Fruit fly (Drosophila melanogaster) whole organism, embryonic: ENCODE measurements around the gene CG14327.

ENCODE experiments used
- Aef1 ChIP-seq: fragments of 200-800 bp; sonication (Bioruptor generic); IDR thresholded peaks from 3 replicates; pipeline ENCODE4 v1.3.6; 2022; ENCODE audit warnings: missing biosample characterization, missing genetic modification characterization
- Asciz ChIP-seq: fragments of 200-800 bp; sonication (Bioruptor generic); optimal IDR thresholded peaks from 2 replicates; lab custom pipeline; 2017; ENCODE audit warnings: missing biosample characterization, mild to moderate bottlenecking, missing genetic modification characterization, missing genetic modification reagents
- Atf3 ChIP-seq: fragments of 200-800 bp; sonication (Bioruptor generic); optimal IDR thresholded peaks from 3 replicates; lab custom pipeline; 2016; ENCODE audit warnings: missing biosample characterization, missing genetic modification characterization
- B-H2 ChIP-seq: fragments of 200-800 bp; sonication (Bioruptor generic); optimal IDR thresholded peaks from 2 replicates; lab custom pipeline; 2018; ENCODE audit warnings: missing biosample characterization, mild to moderate bottlenecking, missing genetic modification characterization
- CG10979 ChIP-seq: fragments of 200-800 bp; sonication (Bioruptor generic); optimal IDR thresholded peaks from 2 replicates; lab custom pipeline; 2018; ENCODE audit warnings: missing biosample characterization, mild to moderate bottlenecking, missing genetic modification characterization, moderate library complexity
- CG11456 ChIP-seq: fragments of 200-800 bp; sonication (Bioruptor generic); IDR thresholded peaks from 3 replicates; pipeline ENCODE4 v1.3.6; 2022; ENCODE audit warnings: missing biosample characterization, missing genetic modification characterization
- CG11695 ChIP-seq: fragments of 200-800 bp; sonication (Bioruptor generic); IDR thresholded peaks from 3 replicates; pipeline ENCODE4 v1.3.6; 2022; ENCODE audit warnings: missing biosample characterization, missing genetic modification characterization
- CG11696 ChIP-seq: fragments of 200-800 bp; sonication (Bioruptor generic); IDR thresholded peaks from 2 replicates; pipeline ENCODE4 v1.3.6; 2022; ENCODE audit warnings: missing biosample characterization, missing genetic modification characterization
- CG12155 ChIP-seq: fragments of 200-800 bp; sonication (Bioruptor generic); optimal IDR thresholded peaks from 3 replicates; lab custom pipeline; 2016; ENCODE audit warnings: missing biosample characterization, missing genetic modification characterization
- CG14014 ChIP-seq: fragments of 200-800 bp; sonication (Bioruptor generic); IDR thresholded peaks from 2 replicates; pipeline ENCODE4 v1.3.6; 2022; ENCODE audit warnings: missing biosample characterization, missing genetic modification characterization
- CG14710 ChIP-seq: fragments of 200-800 bp; sonication (Bioruptor generic); optimal IDR thresholded peaks from 3 replicates; lab custom pipeline; 2019; ENCODE audit warnings: missing biosample characterization, mild to moderate bottlenecking, missing genetic modification characterization, moderate library complexity
- CG15011 ChIP-seq: fragments of 200-800 bp; sonication (Bioruptor generic); optimal IDR thresholded peaks from 3 replicates; lab custom pipeline; 2018; ENCODE audit warnings: missing biosample characterization, mild to moderate bottlenecking, missing genetic modification characterization
- CG1602 ChIP-seq: fragments of 200-800 bp; sonication (Bioruptor generic); optimal IDR thresholded peaks from 3 replicates; lab custom pipeline; 2016; ENCODE audit warnings: missing biosample characterization, missing genetic modification characterization
- CG1603 ChIP-seq: fragments of 200-800 bp; sonication (Bioruptor generic); optimal IDR thresholded peaks from 2 replicates; lab custom pipeline; 2019; ENCODE audit warnings: missing biosample characterization, mild to moderate bottlenecking, missing genetic modification characterization, moderate library complexity
- CG16863 ChIP-seq: fragments of 200-800 bp; sonication (Bioruptor generic); optimal IDR thresholded peaks from 3 replicates; lab custom pipeline; 2016; ENCODE audit warnings: missing biosample characterization, missing genetic modification characterization
- CG17568 ChIP-seq: fragments of 200-800 bp; sonication (Bioruptor generic); optimal IDR thresholded peaks from 2 replicates; lab custom pipeline; 2018; ENCODE audit warnings: missing biosample characterization, mild to moderate bottlenecking, missing genetic modification characterization, moderate library complexity
- CG3163 ChIP-seq: fragments of 200-800 bp; sonication (Bioruptor generic); optimal IDR thresholded peaks from 3 replicates; lab custom pipeline; 2016; ENCODE audit warnings: missing biosample characterization, missing genetic modification characterization
- CG4424 ChIP-seq: fragments of 200-800 bp; sonication (Bioruptor generic); optimal IDR thresholded peaks from 3 replicates; lab custom pipeline; 2016; ENCODE audit warnings: missing biosample characterization, missing genetic modification characterization
- CG4730 ChIP-seq: fragments of 200-800 bp; sonication (Bioruptor generic); IDR thresholded peaks from 2 replicates; pipeline ENCODE4 v1.3.6; 2022; ENCODE audit warnings: missing biosample characterization, missing genetic modification characterization
- CG6765 ChIP-seq: fragments of 200-800 bp; sonication (Bioruptor generic); optimal IDR thresholded peaks from 3 replicates; lab custom pipeline; 2017; ENCODE audit warnings: missing biosample characterization, mild to moderate bottlenecking, missing genetic modification characterization
- CG6854 ChIP-seq: fragments of 200-800 bp; sonication (Bioruptor generic); optimal IDR thresholded peaks from 3 replicates; lab custom pipeline; 2017; ENCODE audit warnings: missing biosample characterization, mild to moderate bottlenecking, missing genetic modification characterization
- CG7372 ChIP-seq: fragments of 200-800 bp; sonication (Bioruptor generic); IDR thresholded peaks from 2 replicates; pipeline ENCODE4 v1.3.6; 2022; ENCODE audit warnings: missing biosample characterization, missing genetic modification characterization
- CG8281 ChIP-seq: fragments of 200-800 bp; sonication (Bioruptor generic); optimal IDR thresholded peaks from 2 replicates; lab custom pipeline; 2018; ENCODE audit warnings: missing biosample characterization, mild to moderate bottlenecking, missing genetic modification characterization, moderate library complexity
- CG8478 ChIP-seq: fragments of >200 bp; optimal IDR thresholded peaks from 2 replicates; lab custom pipeline; 2018
- CG9797 ChIP-seq: fragments of 200-800 bp; sonication (Bioruptor generic); optimal IDR thresholded peaks from 3 replicates; lab custom pipeline; 2018; ENCODE audit warnings: missing biosample characterization, mild to moderate bottlenecking, missing genetic modification characterization
- CG9932 ChIP-seq: fragments of 200-800 bp; sonication (Bioruptor generic); IDR thresholded peaks from 2 replicates; pipeline ENCODE4 v1.3.6; 2022; ENCODE audit warnings: missing biosample characterization, missing genetic modification characterization
- D ChIP-seq, 2 experiments: fragments of 200-800 bp in 1 of 2; fragments of >200 bp in 1 of 2; sonication (Bioruptor generic) in 1 of 2; optimal IDR thresholded peaks; 2 replicates in 1 of 2; 3 replicates in 1 of 2; lab custom pipeline; 2017; ENCODE audit warnings: mild to moderate bottlenecking in 1 of 2, missing biosample characterization in 1 of 2, missing genetic modification characterization in 1 of 2, missing genetic modification reagents in 1 of 2
- Drgx ChIP-seq: fragments of 200-800 bp; sonication (Bioruptor generic); IDR thresholded peaks from 2 replicates; pipeline ENCODE4 v1.3.6; 2022; ENCODE audit warnings: missing biosample characterization, missing genetic modification characterization
- Eip74EF ChIP-seq, 2 experiments: fragments of 200-800 bp in 1 of 2; fragments of >200 bp in 1 of 2; sonication (Bioruptor generic) in 1 of 2; optimal IDR thresholded peaks; 2 replicates each; lab custom pipeline; 2017 to 2019; ENCODE audit warnings: missing biosample characterization in 2 of 2, missing genetic modification characterization in 2 of 2, mild to moderate bottlenecking in 1 of 2, moderate library complexity in 1 of 2
- Fer2 ChIP-seq: fragments of 200-800 bp; sonication (Bioruptor generic); optimal IDR thresholded peaks from 2 replicates; lab custom pipeline; 2018; ENCODE audit warnings: missing biosample characterization, mild to moderate bottlenecking, missing genetic modification characterization, moderate library complexity
- Lpt ChIP-seq: fragments of >200 bp; optimal IDR thresholded peaks from 2 replicates; lab custom pipeline; 2018; ENCODE audit warnings: missing biosample characterization, missing genetic modification characterization
- MBD-R2 ChIP-seq: fragments of 200-800 bp; sonication (Bioruptor generic); IDR thresholded peaks from 2 replicates; pipeline ENCODE4 v1.3.6; 2022; ENCODE audit warnings: missing biosample characterization, missing genetic modification characterization
- Xrp1 ChIP-seq: fragments of 200-800 bp; sonication (Bioruptor generic); IDR thresholded peaks from 2 replicates; pipeline ENCODE4 v1.3.6; 2022; ENCODE audit warnings: missing biosample characterization, missing genetic modification characterization
- caup ChIP-seq: fragments of 200-800 bp; sonication (Bioruptor generic); optimal IDR thresholded peaks from 3 replicates; lab custom pipeline; 2017; ENCODE audit warnings: missing biosample characterization, mild to moderate bottlenecking, missing genetic modification characterization, moderate library complexity; ENCODE audit not compliant: severe bottlenecking
- chm ChIP-seq: fragments of 200-800 bp; sonication (Bioruptor generic); IDR thresholded peaks from 2 replicates; pipeline ENCODE4 v1.3.6; 2022; ENCODE audit warnings: missing biosample characterization, missing genetic modification characterization
- cwo ChIP-seq: fragments of 200-800 bp; sonication (Bioruptor generic); optimal IDR thresholded peaks from 3 replicates; lab custom pipeline; 2017; ENCODE audit warnings: missing biosample characterization, missing genetic modification characterization, mild to moderate bottlenecking, moderate library complexity, missing genetic modification reagents
- da ChIP-seq: fragments of 200-800 bp; sonication (Bioruptor generic); optimal IDR thresholded peaks from 2 replicates; lab custom pipeline; 2016; ENCODE audit warnings: missing biosample characterization, missing genetic modification characterization
- dimm ChIP-seq: fragments of 200-800 bp; sonication (Bioruptor generic); IDR thresholded peaks from 2 replicates; pipeline ENCODE4 v1.3.6; 2022; ENCODE audit warnings: missing biosample characterization, missing genetic modification characterization
- esg ChIP-seq: fragments of 200-800 bp; sonication (Bioruptor generic); conservative IDR thresholded peaks from 2 replicates; pipeline ENCODE4 v1.3.6; 2022; ENCODE audit warnings: missing biosample characterization, missing genetic modification characterization
- eyg ChIP-seq: fragments of 200-800 bp; sonication (Bioruptor generic); optimal IDR thresholded peaks from 3 replicates; lab custom pipeline; 2016; ENCODE audit warnings: missing biosample characterization, missing genetic modification characterization
- insv ChIP-seq, 2 experiments: fragments of 200-800 bp; sonication (Bioruptor generic); optimal IDR thresholded peaks; 3 replicates each; lab custom pipeline; 2016 to 2018; ENCODE audit warnings: missing biosample characterization in 2 of 2, missing genetic modification characterization in 2 of 2
- rib ChIP-seq: fragments of 200-800 bp; sonication (Bioruptor generic); IDR thresholded peaks from 2 replicates; pipeline ENCODE4 v1.3.6; 2022; ENCODE audit warnings: missing biosample characterization, missing genetic modification characterization
- run ChIP-seq: fragments of 200-800 bp; sonication (Bioruptor generic); optimal IDR thresholded peaks from 3 replicates; lab custom pipeline; 2018; ENCODE audit warnings: missing biosample characterization, mild to moderate bottlenecking, missing genetic modification characterization
- sd ChIP-seq: fragments of 200-800 bp; sonication (Bioruptor generic); optimal IDR thresholded peaks from 3 replicates; lab custom pipeline; 2018; ENCODE audit warnings: missing biosample characterization, mild to moderate bottlenecking, missing genetic modification characterization, moderate library complexity
- seq ChIP-seq: fragments of 200-800 bp; sonication (Bioruptor generic); IDR thresholded peaks from 2 replicates; pipeline ENCODE4 v1.3.6; 2022; ENCODE audit warnings: missing biosample characterization, missing genetic modification characterization
- sob ChIP-seq: fragments of 200-800 bp; sonication (Bioruptor generic); IDR thresholded peaks from 2 replicates; pipeline ENCODE4 v1.3.6; 2022; ENCODE audit warnings: missing biosample characterization, missing genetic modification characterization
- unpg ChIP-seq: fragments of 200-800 bp; sonication (Bioruptor generic); optimal IDR thresholded peaks from 3 replicates; lab custom pipeline; 2018; ENCODE audit warnings: missing biosample characterization, mild to moderate bottlenecking, missing genetic modification characterization, moderate library complexity
- usp ChIP-seq: fragments of >200 bp; optimal IDR thresholded peaks from 2 replicates; lab custom pipeline; 2017; ENCODE audit warnings: missing biosample characterization, missing genetic modification characterization
- wek ChIP-seq: fragments of 200-800 bp; sonication (Bioruptor generic); optimal IDR thresholded peaks from 3 replicates; lab custom pipeline; 2018; ENCODE audit warnings: missing biosample characterization, mild to moderate bottlenecking, missing genetic modification characterization, moderate library complexity
- z ChIP-seq: fragments of 200-800 bp; sonication (Bioruptor generic); IDR thresholded peaks from 3 replicates; pipeline ENCODE4 v1.3.6; 2022; ENCODE audit warnings: missing biosample characterization, missing genetic modification characterization

CG14327 gene

DNA sequence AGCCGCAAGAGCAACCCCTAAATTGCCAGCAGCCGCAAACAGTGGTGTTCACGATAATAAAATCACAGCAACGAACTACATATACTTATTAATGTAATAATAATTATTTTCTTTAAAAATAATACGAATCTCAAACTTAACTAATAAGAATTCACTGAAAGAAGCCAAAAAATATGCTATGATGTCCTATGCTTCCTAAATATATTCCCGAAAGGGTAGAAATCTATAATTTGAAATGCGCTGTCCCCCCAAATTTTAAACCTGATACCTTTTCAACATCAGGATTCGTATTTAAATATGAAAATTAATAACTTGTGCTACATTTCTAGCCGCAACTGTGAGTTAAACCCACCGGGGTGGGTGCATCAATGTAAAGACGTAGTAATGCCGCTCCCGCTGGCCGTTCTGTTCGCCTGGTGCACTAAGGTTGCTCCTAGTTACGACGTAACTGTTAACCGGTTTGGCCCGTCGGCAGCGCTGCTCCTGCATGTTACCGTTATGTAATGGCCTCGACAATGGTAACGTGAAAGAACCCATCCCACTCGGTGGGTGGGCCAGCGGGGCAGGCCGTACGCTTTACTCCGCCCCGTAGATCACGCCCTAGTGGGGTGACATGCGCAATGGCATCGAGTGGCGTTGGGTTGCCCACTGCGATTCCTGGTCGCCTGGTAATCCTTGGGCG is 9.2 kb upstream of the CG14327 start (continued):
- TF ChIP-seq dimm (GFP tag; lab: Robert Waterston, UW) = no peak
- TF ChIP-seq cwo = peak; percentile 79
- TF ChIP-seq CG16863 = peak; percentile 35
- TF ChIP-seq Xrp1 (GFP tag; lab: Robert Waterston, UW) = peak; percentile 85
- peak; percentile 54 for TF ChIP-seq CG14014 (GFP tag; lab: Robert Waterston, UW)
- no peak for TF ChIP-seq rib (GFP tag; lab: Robert Waterston, UW)
- peak; percentile 46 for TF ChIP-seq esg (GFP tag; lab: Robert Waterston, UW)
- no peak for TF ChIP-seq eyg
- TF ChIP-seq chm = no peak
- TF ChIP-seq run = peak; percentile 80
- no peak for TF ChIP-seq z (GFP tag; lab: Robert Waterston, UW)
- no peak for TF ChIP-seq wek (GFP tag; lab: Kevin White, UChicago)
- TF ChIP-seq Aef1 (GFP tag; lab: Robert Waterston, UW) = peak; percentile 46; the same call in 2 of the 3 replicates
- peak; percentile 69 for TF ChIP-seq CG8281 (tag; lab: Kevin White, UChicago)
- no peak for TF ChIP-seq CG3163 (GFP tag; lab: Kevin White, UChicago)
- TF ChIP-seq CG1603 (tag; lab: Kevin White, UChicago) = peak; percentile 49
- TF ChIP-seq CG11696 (GFP tag; lab: Robert Waterston, UW) = peak; percentile 97
- TF ChIP-seq CG15011 (GFP tag; lab: Kevin White, UChicago) = peak; percentile 71
- TF ChIP-seq CG6854 = peak; percentile 82
- TF ChIP-seq Fer2 (tag; lab: Kevin White, UChicago) = peak; percentile 35
- peak; percentile 46; the same call in 1 of the 2 replicates for TF ChIP-seq seq (GFP tag; lab: Robert Waterston, UW)
- TF ChIP-seq CG12155 (GFP tag; lab: Kevin White, UChicago) = peak; percentile 43
- TF ChIP-seq B-H2 = peak; percentile 9
- peak; percentile 79 for TF ChIP-seq CG6765 (GFP tag; lab: Kevin White, UChicago)
- TF ChIP-seq D (optimal IDR thresholded peaks at IDR 0.05; lab: Kevin White, UChicago) = peak; percentile 5
- TF ChIP-seq D (GFP tag; optimal IDR thresholded peaks at IDR 0.05; lab: Kevin White, UChicago) = peak; percentile 84
- peak; percentile 77 for TF ChIP-seq caup (GFP tag; lab: Kevin White, UChicago)
- TF ChIP-seq sd = no peak
- no peak for TF ChIP-seq usp (GFP tag; lab: Kevin White, UChicago)
- no peak for TF ChIP-seq Lpt (GFP tag; lab: Kevin White, UChicago)
- TF ChIP-seq da (GFP tag; lab: Kevin White, UChicago) = no peak
- TF ChIP-seq insv (GFP tag; optimal IDR thresholded peaks at IDR 0.05; lab: Kevin White, UChicago) = peak in 1 of 2 experiments; percentile 13
- no peak; the same call in 2 of the 3 replicates for TF ChIP-seq CG11456
- TF ChIP-seq unpg (GFP tag; lab: Kevin White, UChicago) = peak; percentile 71
- no peak for TF ChIP-seq Drgx (GFP tag; lab: Robert Waterston, UW)
- TF ChIP-seq CG17568 (GFP tag; lab: Kevin White, UChicago) = peak; percentile 79
- TF ChIP-seq CG7372 (GFP tag; lab: Robert Waterston, UW) = peak; percentile 19
- peak; percentile 80 for TF ChIP-seq Asciz
- TF ChIP-seq CG14710 = peak; percentile 90
- peak; percentile 69 for TF ChIP-seq CG1602 (GFP tag; lab: Kevin White, UChicago)
- TF ChIP-seq CG4730 = 0 out of 2 replicates have a peak, but pooled peaks have one; percentile 34
- peak; percentile 34; the same call in 1 of the 2 replicates for TF ChIP-seq sob (GFP tag; lab: Robert Waterston, UW)
- peak; percentile 57 for TF ChIP-seq CG8478 (lab: Kevin White, UChicago)
- TF ChIP-seq Atf3 (GFP tag; lab: Kevin White, UChicago) = no peak
- peak; percentile 76 for TF ChIP-seq CG11695 (GFP tag; lab: Robert Waterston, UW)
- peak in 1 of 2 experiments; percentile 81 for TF ChIP-seq Eip74EF (GFP tag; optimal IDR thresholded peaks at IDR 0.05; lab: Kevin White, UChicago)
- peak; percentile 94 for TF ChIP-seq CG10979 (tag; lab: Kevin White, UChicago)
- TF ChIP-seq CG4424 = peak; percentile 82
- no peak for TF ChIP-seq CG9797
- TF ChIP-seq MBD-R2 (GFP tag; lab: Robert Waterston, UW) = no peak
- no peak for TF ChIP-seq CG9932 (GFP tag; lab: Robert Waterston, UW)
